Fruit fly (Drosophila melanogaster) whole organism, embryonic: Measurements from ENCODE around the gene rasp.

Source experiments
- Awh ChIP-seq: fragments of 200-800 bp; sonication (Bioruptor generic); IDR thresholded peaks from 2 replicates; pipeline ENCODE4, ENCODE4 v1.3.6; 2022; ENCODE audit warnings: missing biosample characterization, missing genetic modification characterization
- B-H2 ChIP-seq: fragments of 200-800 bp; sonication (Bioruptor generic); optimal IDR thresholded peaks from 2 replicates; lab custom pipeline; 2018; ENCODE audit warnings: missing biosample characterization, mild to moderate bottlenecking, missing genetic modification characterization
- CG10147 ChIP-seq: fragments of 200-800 bp; sonication (Bioruptor generic); optimal IDR thresholded peaks from 2 replicates; lab custom pipeline; 2019; ENCODE audit warnings: missing biosample characterization, mild to moderate bottlenecking, missing genetic modification characterization, moderate library complexity
- CG11398 ChIP-seq: fragments of 200-800 bp; sonication (Bioruptor generic); optimal IDR thresholded peaks from 2 replicates; lab custom pipeline; 2016; ENCODE audit warnings: missing biosample characterization, missing genetic modification characterization
- CG12104 ChIP-seq: fragments of 200-800 bp; sonication (Bioruptor generic); optimal IDR thresholded peaks from 3 replicates; lab custom pipeline; 2016; ENCODE audit warnings: missing biosample characterization, missing genetic modification characterization
- CG1233 ChIP-seq: fragments of 200-800 bp; sonication (Bioruptor generic); optimal IDR thresholded peaks from 4 replicates; lab custom pipeline; 2018; ENCODE audit warnings: missing biosample characterization, mild to moderate bottlenecking, missing genetic modification characterization
- CG15479 ChIP-seq: fragments of 200-800 bp; sonication (Bioruptor generic); optimal IDR thresholded peaks from 3 replicates; lab custom pipeline; 2019; ENCODE audit warnings: missing biosample characterization, mild to moderate bottlenecking, missing genetic modification characterization, moderate library complexity
- CG2875 ChIP-seq: fragments of 200-800 bp; sonication (Bioruptor generic); optimal IDR thresholded peaks from 2 replicates; lab custom pipeline; 2017; ENCODE audit warnings: missing biosample characterization, mild to moderate bottlenecking, missing genetic modification characterization, missing genetic modification reagents
- CG3065 ChIP-seq: fragments of 200-800 bp; sonication (Bioruptor generic); optimal IDR thresholded peaks from 2 replicates; lab custom pipeline; 2016; ENCODE audit warnings: missing biosample characterization, missing genetic modification characterization
- CG31224 ChIP-seq: fragments of 200-800 bp; sonication (Bioruptor generic); IDR thresholded peaks from 2 replicates; pipeline ENCODE4 v1.3.6; 2022; ENCODE audit warnings: missing biosample characterization, missing genetic modification characterization
- CG3163 ChIP-seq: fragments of 200-800 bp; sonication (Bioruptor generic); optimal IDR thresholded peaks from 3 replicates; lab custom pipeline; 2016; ENCODE audit warnings: missing biosample characterization, missing genetic modification characterization
- CG32532 ChIP-seq: fragments of 200-800 bp; sonication (Bioruptor generic); IDR thresholded peaks from 2 replicates; pipeline ENCODE4 v1.3.6; 2022; ENCODE audit warnings: missing biosample characterization, missing genetic modification characterization
- CG34224 ChIP-seq: fragments of 200-800 bp; sonication (Bioruptor generic); IDR thresholded peaks from 3 replicates; pipeline ENCODE4 v1.3.6; 2022; ENCODE audit warnings: missing biosample characterization, missing genetic modification characterization; ENCODE audit not compliant: partially characterized antibody
- CG3847 ChIP-seq: fragments of 200-800 bp; sonication (Bioruptor generic); IDR thresholded peaks from 2 replicates; pipeline ENCODE4 v1.3.6; 2022; ENCODE audit warnings: missing biosample characterization, missing genetic modification characterization
- CG6683 ChIP-seq: fragments of 200-800 bp; sonication (Bioruptor generic); optimal IDR thresholded peaks from 2 replicates; lab custom pipeline; 2017; ENCODE audit warnings: missing biosample characterization, mild to moderate bottlenecking, missing genetic modification characterization, missing genetic modification reagents
- CG6689 ChIP-seq: fragments of 200-800 bp; sonication (Bioruptor generic); IDR thresholded peaks from 2 replicates; pipeline ENCODE4 v1.3.6; 2022; ENCODE audit warnings: missing biosample characterization, missing genetic modification characterization
- CG7963 ChIP-seq: fragments of 200-800 bp; sonication (Bioruptor generic); IDR thresholded peaks from 3 replicates; pipeline ENCODE4 v1.3.6; 2022; ENCODE audit warnings: missing biosample characterization, missing genetic modification characterization; ENCODE audit not compliant: partially characterized antibody
- CG8388 ChIP-seq: fragments of 200-800 bp; sonication (Bioruptor generic); optimal IDR thresholded peaks from 2 replicates; lab custom pipeline; 2019; ENCODE audit warnings: missing biosample characterization, mild to moderate bottlenecking, missing genetic modification characterization, moderate library complexity
- CG9215 ChIP-seq: fragments of 200-800 bp; sonication (Bioruptor generic); IDR thresholded peaks from 2 replicates; pipeline ENCODE4 v1.3.6; 2022; ENCODE audit warnings: missing biosample characterization, missing genetic modification characterization
- Dip2 ChIP-seq: fragments of 200-800 bp; sonication (Bioruptor generic); IDR thresholded peaks from 2 replicates; pipeline ENCODE4 v1.3.6; 2022; ENCODE audit warnings: missing biosample characterization, missing genetic modification characterization
- Drgx ChIP-seq: fragments of 200-800 bp; sonication (Bioruptor generic); IDR thresholded peaks from 2 replicates; pipeline ENCODE4 v1.3.6; 2022; ENCODE audit warnings: missing biosample characterization, missing genetic modification characterization
- Ets65A ChIP-seq: fragments of 200-800 bp; sonication (Bioruptor generic); peaks from one replicate; lab custom pipeline; 2016; ENCODE audit warnings: missing biosample characterization, missing genetic modification characterization
- Fer3 ChIP-seq: fragments of 200-800 bp; sonication (Bioruptor generic); optimal IDR thresholded peaks from 2 replicates; lab custom pipeline; 2018; ENCODE audit warnings: missing biosample characterization, mild to moderate bottlenecking, missing genetic modification characterization, moderate library complexity
- H15 ChIP-seq: fragments of 200-800 bp; sonication (Bioruptor generic); IDR thresholded peaks from 3 replicates; pipeline ENCODE4 v1.3.6; 2022; ENCODE audit warnings: missing biosample characterization, missing genetic modification characterization
- HLHmδ ChIP-seq: fragments of 200-800 bp; sonication (Bioruptor generic); optimal IDR thresholded peaks from 2 replicates; lab custom pipeline; 2018; ENCODE audit warnings: missing biosample characterization, mild to moderate bottlenecking, missing genetic modification characterization, moderate library complexity
- NK7.1 ChIP-seq: fragments of 200-800 bp; sonication (Bioruptor generic); optimal IDR thresholded peaks from 3 replicates; lab custom pipeline; 2016; ENCODE audit warnings: missing biosample characterization, missing genetic modification characterization
- Neu2 ChIP-seq: fragments of 200-800 bp; sonication (Bioruptor generic); optimal IDR thresholded peaks from 3 replicates; lab custom pipeline; 2016; ENCODE audit warnings: missing biosample characterization, missing genetic modification characterization, borderline replicate concordance
- Sox100B ChIP-seq: fragments of 200-800 bp; sonication (Bioruptor generic); optimal IDR thresholded peaks from 3 replicates; lab custom pipeline; 2018; ENCODE audit warnings: missing biosample characterization, mild to moderate bottlenecking, missing genetic modification characterization
- abd-A ChIP-seq: fragments of 200-800 bp; sonication (Bioruptor generic); optimal IDR thresholded peaks from 3 replicates; lab custom pipeline; 2019; ENCODE audit warnings: missing biosample characterization, mild to moderate bottlenecking, missing genetic modification characterization, moderate library complexity
- amos ChIP-seq: fragments of 200-800 bp; sonication (Bioruptor generic); IDR thresholded peaks from 2 replicates; pipeline ENCODE4 v1.3.6; 2022; ENCODE audit warnings: missing biosample characterization, missing genetic modification characterization; ENCODE audit not compliant: partially characterized antibody
- bsh ChIP-seq, 2 experiments: fragments of 200-800 bp; sonication (Bioruptor generic); optimal IDR thresholded peaks; 2 replicates each; lab custom pipeline; 2017 to 2018; ENCODE audit warnings: mild to moderate bottlenecking in 2 of 2, missing biosample characterization in 2 of 2, missing genetic modification characterization in 2 of 2, moderate library complexity in 1 of 2
- cg ChIP-seq: fragments of 200-800 bp; sonication (Bioruptor generic); optimal IDR thresholded peaks from 3 replicates; lab custom pipeline; 2019; ENCODE audit warnings: missing biosample characterization, mild to moderate bottlenecking, missing genetic modification characterization, moderate library complexity
- fd96Cb ChIP-seq: fragments of 200-800 bp; sonication (Bioruptor generic); optimal IDR thresholded peaks from 2 replicates; lab custom pipeline; 2018; ENCODE audit warnings: missing biosample characterization, mild to moderate bottlenecking, missing genetic modification characterization, moderate library complexity
- ftz-f1 ChIP-seq: fragments of 200-800 bp; sonication (Bioruptor generic); optimal IDR thresholded peaks from 2 replicates; lab custom pipeline; 2016; ENCODE audit warnings: missing biosample characterization, missing genetic modification characterization
- gfzf ChIP-seq: fragments of 200-800 bp; sonication (Bioruptor generic); optimal IDR thresholded peaks from 2 replicates; lab custom pipeline; 2016; ENCODE audit warnings: missing biosample characterization, mild to moderate bottlenecking, missing genetic modification characterization, moderate library complexity
- grn ChIP-seq: fragments of 200-800 bp; sonication (Bioruptor generic); optimal IDR thresholded peaks from 3 replicates; lab custom pipeline; 2017; ENCODE audit warnings: missing biosample characterization, missing genetic modification characterization
- ham ChIP-seq: fragments of 200-800 bp; sonication (Bioruptor generic); IDR thresholded peaks from 2 replicates; pipeline ENCODE4 v1.3.6; 2022; ENCODE audit warnings: missing biosample characterization, missing genetic modification characterization
- lov ChIP-seq, 2 experiments: fragments of 200-800 bp in 1 of 2; fragments of >200 bp in 1 of 2; sonication (Bioruptor generic) in 1 of 2; IDR thresholded peaks in 1 of 2; optimal IDR thresholded peaks in 1 of 2; 2 replicates in 1 of 2; 3 replicates in 1 of 2; pipeline versions ENCODE4 v1.3.6 to Lab custom; 2017 to 2022; ENCODE audit warnings: missing biosample characterization in 1 of 2, missing genetic modification characterization in 1 of 2
- nerfin-2 ChIP-seq: fragments of 200-800 bp; sonication (Bioruptor generic); IDR thresholded peaks from 2 replicates; pipeline ENCODE4 v1.3.6; 2022; ENCODE audit warnings: missing biosample characterization, missing genetic modification characterization; ENCODE audit not compliant: partially characterized antibody
- oc ChIP-seq: fragments of 200-800 bp; sonication (Bioruptor generic); optimal IDR thresholded peaks from 2 replicates; lab custom pipeline; 2018; ENCODE audit warnings: missing biosample characterization, mild to moderate bottlenecking, missing genetic modification characterization, moderate library complexity
- psq ChIP-seq: fragments of 200-800 bp; sonication (Bioruptor generic); optimal IDR thresholded peaks from 2 replicates; lab custom pipeline; 2017; ENCODE audit warnings: missing biosample characterization, missing genetic modification characterization
- ranshi ChIP-seq: fragments of 200-800 bp; sonication (Bioruptor generic); IDR thresholded peaks from 2 replicates; pipeline ENCODE4 v1.3.6; 2022; ENCODE audit warnings: missing biosample characterization, missing genetic modification characterization
- repo ChIP-seq: fragments of 200-800 bp; sonication (Bioruptor generic); optimal IDR thresholded peaks from 2 replicates; lab custom pipeline; 2016; ENCODE audit warnings: missing biosample characterization, missing genetic modification characterization
- scrt ChIP-seq: fragments of 200-800 bp; sonication (Bioruptor generic); optimal IDR thresholded peaks from 2 replicates; lab custom pipeline; 2018; ENCODE audit warnings: missing biosample characterization, mild to moderate bottlenecking, missing genetic modification characterization, moderate library complexity
- sens-2 ChIP-seq: fragments of 200-800 bp; sonication (Bioruptor generic); IDR thresholded peaks from 2 replicates; pipeline ENCODE4 v1.3.6; 2022; ENCODE audit warnings: missing biosample characterization, missing genetic modification characterization
- slbo ChIP-seq: fragments of 200-800 bp; sonication (Bioruptor generic); IDR thresholded peaks from 2 replicates; pipeline ENCODE4 v1.3.6; 2022; ENCODE audit warnings: missing biosample characterization, missing genetic modification characterization
- so ChIP-seq: fragments of 200-800 bp; sonication (Bioruptor generic); IDR thresholded peaks from 3 replicates; pipeline ENCODE4 v1.3.6; 2022; ENCODE audit warnings: missing biosample characterization, missing genetic modification characterization
- sob ChIP-seq: fragments of 200-800 bp; sonication (Bioruptor generic); IDR thresholded peaks from 2 replicates; pipeline ENCODE4 v1.3.6; 2022; ENCODE audit warnings: missing biosample characterization, missing genetic modification characterization
- sqz ChIP-seq: fragments of 200-800 bp; sonication (Bioruptor generic); optimal IDR thresholded peaks from 3 replicates; lab custom pipeline; 2018; ENCODE audit warnings: missing biosample characterization, mild to moderate bottlenecking, missing genetic modification characterization
- ssp ChIP-seq: fragments of 200-800 bp; sonication (Bioruptor generic); IDR thresholded peaks from 2 replicates; pipeline ENCODE4 v1.3.6; 2022; ENCODE audit warnings: missing biosample characterization, missing genetic modification characterization
- tgo ChIP-seq: fragments of 200-800 bp; sonication (Bioruptor generic); IDR thresholded peaks from 3 replicates; pipeline ENCODE4 v1.3.6; 2022; ENCODE audit warnings: missing biosample characterization, missing genetic modification characterization

The rasp gene

dm6 chr3L:3197464-3197863 lies 35.5 kb downstream of the rasp start, which contains the start of gene CG14966 (continued):
- TF ChIP-seq sob (GFP tag; lab: Robert Waterston, UW): 0 out of 2 replicates have a peak, but pooled peaks have one; percentile 38
- TF ChIP-seq repo (GFP tag; lab: Kevin White, UChicago): no peak
- no peak for TF ChIP-seq Neu2 (GFP tag; lab: Kevin White, UChicago)
- TF ChIP-seq CG10147 (GFP tag; lab: Kevin White, UChicago): peak; percentile 5
- peak; percentile 90 for TF ChIP-seq CG34224 (GFP tag; lab: Robert Waterston, UW)
- TF ChIP-seq CG11398: no peak
- no peak for TF ChIP-seq abd-A
- TF ChIP-seq HLHmδ (GFP tag; lab: Kevin White, UChicago): no peak
- no peak for TF ChIP-seq Fer3 (tag; lab: Kevin White, UChicago)
- TF ChIP-seq CG1233: no peak
- no peak for TF ChIP-seq sens-2 (GFP tag; lab: Robert Waterston, UW)
- TF ChIP-seq CG32532 (GFP tag; lab: Robert Waterston, UW): peak; percentile 68
- no peak for TF ChIP-seq CG8388 (GFP tag; lab: Kevin White, UChicago)
- no peak for TF ChIP-seq NK7.1 (GFP tag; lab: Kevin White, UChicago)
- no peak for TF ChIP-seq fd96Cb (tag; lab: Kevin White, UChicago)
- TF ChIP-seq so (GFP tag; lab: Robert Waterston, UW): no peak
- no peak for TF ChIP-seq CG9215
- peak; percentile 20 for TF ChIP-seq B-H2 (GFP tag; lab: Kevin White, UChicago)
- TF ChIP-seq ham (GFP tag; lab: Robert Waterston, UW): no peak
- peak; percentile 96 for TF ChIP-seq scrt (GFP tag; lab: Kevin White, UChicago)
- no peak for TF ChIP-seq ftz-f1 (GFP tag; lab: Kevin White, UChicago)
- TF ChIP-seq Sox100B (GFP tag; lab: Kevin White, UChicago): no peak
- no peak for TF ChIP-seq bsh (GFP tag; optimal IDR thresholded peaks at IDR 0.05; lab: Kevin White, UChicago)
- TF ChIP-seq CG12104: no peak
- no peak for TF ChIP-seq ssp
- TF ChIP-seq amos (GFP tag; lab: Robert Waterston, UW): peak; percentile 94
- TF ChIP-seq Dip2 (GFP tag; lab: Robert Waterston, UW): no peak
- no peak for TF ChIP-seq CG2875 (GFP tag; lab: Kevin White, UChicago)
- no peak for TF ChIP-seq tgo (GFP tag; lab: Robert Waterston, UW)
- TF ChIP-seq nerfin-2 (GFP tag; lab: Robert Waterston, UW): peak; percentile 66; the same call in 1 of the 2 replicates
- TF ChIP-seq CG6683 (GFP tag; lab: Kevin White, UChicago): no peak
- no peak for TF ChIP-seq cg
- no peak for TF ChIP-seq CG6689
- no peak for TF ChIP-seq lov (optimal IDR thresholded peaks at IDR 0.05; lab: Kevin White, UChicago)
- TF ChIP-seq lov (GFP tag; IDR thresholded peaks at IDR 0.05; lab: Robert Waterston, UW): no peak
- no peak for TF ChIP-seq CG31224 (GFP tag; lab: Robert Waterston, UW)
- TF ChIP-seq Awh (GFP tag; lab: Robert Waterston, UW): no peak
- peak; percentile 76; the same call in 2 of the 3 replicates for TF ChIP-seq CG7963
- no peak for TF ChIP-seq oc (tag; lab: Kevin White, UChicago)
- no peak for TF ChIP-seq Drgx (GFP tag; lab: Robert Waterston, UW)
- TF ChIP-seq CG3847: peak; percentile 44
- TF ChIP-seq Ets65A (GFP tag; lab: Kevin White, UChicago): peak; percentile 27
- TF ChIP-seq grn (GFP tag; lab: Kevin White, UChicago): peak; percentile 11
- no peak for TF ChIP-seq sqz (GFP tag; lab: Kevin White, UChicago)
- TF ChIP-seq psq: no peak
- no peak for TF ChIP-seq ranshi
- TF ChIP-seq slbo (GFP tag; lab: Robert Waterston, UW): peak; percentile 63; the same call in 1 of the 2 replicates
- no peak for TF ChIP-seq CG3065
- no peak for TF ChIP-seq CG3163 (GFP tag; lab: Kevin White, UChicago)
- TF ChIP-seq H15 (GFP tag; lab: Robert Waterston, UW): no peak
- TF ChIP-seq gfzf (GFP tag; lab: Kevin White, UChicago): peak; percentile 42
- no peak for TF ChIP-seq CG15479
